Fruit fly (Drosophila melanogaster) whole organism, prepupa: ENCODE data around the gene MRP.
A peak's percentile ranks its signal among the peaks of the same experiment; 100 is the strongest.

Experiments used
- Blimp-1 ChIP-seq: fragments of 200-800 bp; sonication (Bioruptor generic); optimal IDR thresholded peaks from 3 replicates; lab custom pipeline; 2017; ENCODE audit warnings: missing biosample characterization, missing genetic modification characterization, mild to moderate bottlenecking, moderate library complexity, missing genetic modification reagents
- CG10631 ChIP-seq: fragments of 200-800 bp; sonication (Bioruptor generic); optimal IDR thresholded peaks from 2 replicates; lab custom pipeline; 2016; ENCODE audit warnings: missing biosample characterization, missing genetic modification characterization
- CG11762 ChIP-seq: fragments of 200-800 bp; sonication (Bioruptor generic); optimal IDR thresholded peaks from 3 replicates; lab custom pipeline; 2016; ENCODE audit warnings: missing biosample characterization, missing genetic modification characterization; ENCODE audit not compliant: insufficient read depth
- CG11902 ChIP-seq: fragments of 200-800 bp; sonication (Bioruptor generic); optimal IDR thresholded peaks from 3 replicates; lab custom pipeline; 2016; ENCODE audit warnings: missing biosample characterization, missing genetic modification characterization
- CG15336 ChIP-seq: fragments of 200-800 bp; sonication (Bioruptor generic); IDR thresholded peaks from 2 replicates; pipeline ENCODE4 v1.3.6; 2022; ENCODE audit warnings: missing biosample characterization, missing genetic modification characterization
- CG1621 ChIP-seq: fragments of 200-800 bp; sonication (Bioruptor generic); optimal IDR thresholded peaks from 3 replicates; lab custom pipeline; 2018; ENCODE audit warnings: missing biosample characterization, mild to moderate bottlenecking, missing genetic modification characterization
- CG16779 ChIP-seq: fragments of 200-800 bp; sonication (Bioruptor generic); optimal IDR thresholded peaks from 3 replicates; lab custom pipeline; 2017; ENCODE audit warnings: missing biosample characterization, mild to moderate bottlenecking, missing genetic modification characterization
- CG31627 ChIP-seq: fragments of 200-800 bp; sonication (Bioruptor generic); optimal IDR thresholded peaks from 3 replicates; lab custom pipeline; 2016; ENCODE audit warnings: missing biosample characterization, missing genetic modification characterization
- CG32006 ChIP-seq: fragments of 200-800 bp; sonication (Bioruptor generic); optimal IDR thresholded peaks from 3 replicates; lab custom pipeline; 2017; ENCODE audit warnings: missing biosample characterization, mild to moderate bottlenecking, missing genetic modification characterization
- CG34406 ChIP-seq: fragments of 200-800 bp; sonication (Bioruptor generic); optimal IDR thresholded peaks from 3 replicates; lab custom pipeline; 2016; ENCODE audit warnings: missing biosample characterization, missing genetic modification characterization
- CG4318 ChIP-seq: fragments of 200-800 bp; sonication (Bioruptor generic); optimal IDR thresholded peaks from 3 replicates; lab custom pipeline; 2017; ENCODE audit warnings: missing biosample characterization, mild to moderate bottlenecking, missing genetic modification characterization
- CG6163 ChIP-seq: fragments of 200-800 bp; sonication (Bioruptor generic); IDR thresholded peaks from 3 replicates; pipeline ENCODE4 v1.3.6; 2022; ENCODE audit warnings: missing biosample characterization, missing genetic modification characterization
- CG6792 ChIP-seq: fragments of 200-800 bp; sonication (Bioruptor generic); optimal IDR thresholded peaks from 3 replicates; lab custom pipeline; 2016; ENCODE audit warnings: missing biosample characterization, missing genetic modification characterization
- CG6854 ChIP-seq: fragments of 200-800 bp; sonication (Bioruptor generic); optimal IDR thresholded peaks from 2 replicates; lab custom pipeline; 2017; ENCODE audit warnings: missing biosample characterization, mild to moderate bottlenecking, missing genetic modification characterization
- CG7368 ChIP-seq: fragments of 200-800 bp; sonication (Bioruptor generic); optimal IDR thresholded peaks from 3 replicates; lab custom pipeline; 2016; ENCODE audit warnings: missing biosample characterization, missing genetic modification characterization
- CG8119 ChIP-seq: fragments of 200-800 bp; sonication (Bioruptor generic); IDR thresholded peaks from 3 replicates; pipeline ENCODE4 v1.3.6; 2022; ENCODE audit warnings: missing biosample characterization, missing genetic modification characterization
- CG8319 ChIP-seq: fragments of 200-800 bp; sonication (Bioruptor generic); optimal IDR thresholded peaks from 3 replicates; lab custom pipeline; 2016; ENCODE audit warnings: missing biosample characterization, missing genetic modification characterization
- CG8632 ChIP-seq: fragments of 200-800 bp; sonication (Bioruptor generic); optimal IDR thresholded peaks from 3 replicates; lab custom pipeline; 2016; ENCODE audit warnings: missing biosample characterization, missing genetic modification characterization
- CG9139 ChIP-seq: fragments of 200-800 bp; sonication (Bioruptor generic); optimal IDR thresholded peaks from 3 replicates; lab custom pipeline; 2017; ENCODE audit warnings: missing biosample characterization, mild to moderate bottlenecking, missing genetic modification characterization
- Eip75B ChIP-seq: fragments of 200-800 bp; sonication (Bioruptor generic); optimal IDR thresholded peaks from 3 replicates; lab custom pipeline; 2016; ENCODE audit warnings: missing biosample characterization, missing genetic modification characterization
- Eip93F ChIP-seq: fragments of 200-800 bp; sonication (Bioruptor generic); optimal IDR thresholded peaks from 2 replicates; lab custom pipeline; 2016; ENCODE audit warnings: missing biosample characterization, mild to moderate bottlenecking, missing genetic modification characterization
- Ets21C ChIP-seq: fragments of 200-800 bp; sonication (Bioruptor generic); optimal IDR thresholded peaks from 3 replicates; lab custom pipeline; 2016; ENCODE audit warnings: missing biosample characterization, missing genetic modification characterization
- Ets96B ChIP-seq: fragments of 200-800 bp; optimal IDR thresholded peaks from 2 replicates; lab custom pipeline; 2019; ENCODE audit warnings: missing biosample characterization, mild to moderate bottlenecking, missing genetic modification characterization, moderate library complexity
- Gug ChIP-seq: fragments of 200-800 bp; sonication (Bioruptor generic); IDR thresholded peaks from 2 replicates; pipeline ENCODE4 v1.3.6; 2022; ENCODE audit warnings: missing biosample characterization, missing genetic modification characterization
- Hr39 ChIP-seq: fragments of 200-800 bp; sonication (Bioruptor generic); optimal IDR thresholded peaks from 2 replicates; lab custom pipeline; 2016; ENCODE audit warnings: missing biosample characterization, missing genetic modification characterization
- Hr4 ChIP-seq: fragments of 200-800 bp; sonication (Bioruptor generic); optimal IDR thresholded peaks from 3 replicates; lab custom pipeline; 2016; ENCODE audit warnings: missing biosample characterization, missing genetic modification characterization
- Lpt ChIP-seq: fragments of 200-800 bp; sonication (Bioruptor generic); optimal IDR thresholded peaks from 3 replicates; lab custom pipeline; 2016; ENCODE audit warnings: missing biosample characterization, missing genetic modification characterization
- Met ChIP-seq: fragments of 200-800 bp; sonication (Bioruptor generic); optimal IDR thresholded peaks from 3 replicates; lab custom pipeline; 2016; ENCODE audit warnings: missing biosample characterization, missing genetic modification characterization
- Smox ChIP-seq: fragments of 200-800 bp; sonication (Bioruptor generic); optimal IDR thresholded peaks from 3 replicates; lab custom pipeline; 2016; ENCODE audit warnings: missing biosample characterization, missing genetic modification characterization
- Sox102F ChIP-seq: fragments of 200-800 bp; sonication (Bioruptor generic); optimal IDR thresholded peaks from 2 replicates; lab custom pipeline; 2016; ENCODE audit warnings: missing biosample characterization, mild to moderate bottlenecking, missing genetic modification characterization
- Sox14 ChIP-seq: fragments of 200-800 bp; sonication (Bioruptor generic); optimal IDR thresholded peaks from 3 replicates; lab custom pipeline; 2016; ENCODE audit warnings: missing biosample characterization, missing genetic modification characterization
- achi ChIP-seq: fragments of 200-800 bp; sonication (Bioruptor generic); optimal IDR thresholded peaks from 3 replicates; lab custom pipeline; 2016; ENCODE audit warnings: missing biosample characterization, missing genetic modification characterization
- acj6 ChIP-seq: fragments of 200-800 bp; sonication (Bioruptor generic); optimal IDR thresholded peaks from 3 replicates; lab custom pipeline; 2016; ENCODE audit warnings: missing biosample characterization, missing genetic modification characterization
- dac ChIP-seq: fragments of 200-800 bp; sonication (Bioruptor generic); optimal IDR thresholded peaks from 2 replicates; lab custom pipeline; 2017; ENCODE audit warnings: missing biosample characterization, mild to moderate bottlenecking, missing genetic modification characterization
- dsx ChIP-seq: fragments of 200-800 bp; optimal IDR thresholded peaks from 3 replicates; lab custom pipeline; 2019; ENCODE audit warnings: missing biosample characterization, mild to moderate bottlenecking, missing genetic modification characterization, moderate library complexity; ENCODE audit not compliant: poor library complexity, severe bottlenecking
- eg ChIP-seq: fragments of 200-800 bp; sonication (Bioruptor generic); IDR thresholded peaks from 3 replicates; pipeline ENCODE4 v1.3.6; 2022; ENCODE audit warnings: missing biosample characterization, missing genetic modification characterization
- esn ChIP-seq: fragments of 200-800 bp; sonication (Bioruptor generic); optimal IDR thresholded peaks from 2 replicates; lab custom pipeline; 2016; ENCODE audit warnings: missing biosample characterization, mild to moderate bottlenecking, missing genetic modification characterization, moderate library complexity
- fd59A ChIP-seq: fragments of 200-800 bp; sonication (Bioruptor generic); optimal IDR thresholded peaks from 2 replicates; lab custom pipeline; 2017; ENCODE audit warnings: missing biosample characterization, mild to moderate bottlenecking, missing genetic modification characterization, missing genetic modification reagents
- fd85E ChIP-seq: fragments of 200-800 bp; sonication (Bioruptor generic); optimal IDR thresholded peaks from 3 replicates; lab custom pipeline; 2016; ENCODE audit warnings: missing biosample characterization, missing genetic modification characterization
- fkh ChIP-seq: fragments of 200-800 bp; sonication (Bioruptor generic); optimal IDR thresholded peaks from 3 replicates; lab custom pipeline; 2017; ENCODE audit warnings: missing biosample characterization, mild to moderate bottlenecking, missing genetic modification characterization, moderate library complexity
- lz ChIP-seq: fragments of 200-800 bp; sonication (Bioruptor generic); optimal IDR thresholded peaks from 3 replicates; lab custom pipeline; 2016; ENCODE audit warnings: missing biosample characterization, missing genetic modification characterization
- pdm3 ChIP-seq: fragments of 200-800 bp; sonication (Bioruptor generic); optimal IDR thresholded peaks from 3 replicates; lab custom pipeline; 2016; ENCODE audit warnings: missing biosample characterization, missing genetic modification characterization
- spab ChIP-seq: fragments of 200-800 bp; sonication (Bioruptor generic); optimal IDR thresholded peaks from 2 replicates; lab custom pipeline; 2017; ENCODE audit warnings: missing biosample characterization, mild to moderate bottlenecking, missing genetic modification characterization, missing genetic modification reagents
- ss ChIP-seq, 2 experiments: fragments of 200-800 bp; sonication (Bioruptor generic); optimal IDR thresholded peaks; 2 replicates in 1 of 2; 3 replicates in 1 of 2; lab custom pipeline; 2017 to 2018; ENCODE audit warnings: mild to moderate bottlenecking in 2 of 2, missing biosample characterization in 2 of 2, missing genetic modification characterization in 2 of 2, moderate library complexity in 1 of 2
- vri ChIP-seq: fragments of 200-800 bp; sonication (Bioruptor generic); optimal IDR thresholded peaks from 3 replicates; lab custom pipeline; 2016; ENCODE audit warnings: missing biosample characterization, mild to moderate bottlenecking, missing genetic modification characterization

The MRP gene

dm6 chr2L:12720430-12721396 lies 1.9 kb downstream of the MRP start (continued):
- peak; percentile 22 for TF ChIP-seq achi (GFP tag; lab: Kevin White, UChicago)
- no peak for TF ChIP-seq CG6854 (GFP tag; lab: Kevin White, UChicago)
- TF ChIP-seq Sox14, result peak; percentile 26
- no peak for TF ChIP-seq CG8319 (GFP tag; lab: Kevin White, UChicago)
- no peak for TF ChIP-seq CG9139
- peak; percentile 3 for TF ChIP-seq Lpt (GFP tag; lab: Kevin White, UChicago)
- peak; percentile 36 for TF ChIP-seq spab (GFP tag; lab: Kevin White, UChicago)
- TF ChIP-seq CG6792, result no peak
- TF ChIP-seq Met (GFP tag; lab: Kevin White, UChicago), result peak; percentile 39
- TF ChIP-seq Ets96B (tag; lab: Kevin White, UChicago), result peak; percentile 54
- TF ChIP-seq Hr4, result peak; percentile 53
- TF ChIP-seq fd85E (GFP tag; lab: Kevin White, UChicago), result no peak
- no peak for TF ChIP-seq Hr39 (GFP tag; lab: Kevin White, UChicago)
- TF ChIP-seq Smox (GFP tag; lab: Kevin White, UChicago), result no peak
- no peak for TF ChIP-seq CG11902
- no peak for TF ChIP-seq Ets21C
- TF ChIP-seq Gug, result peak; percentile 32; the same call in 1 of the 2 replicates
- no peak for TF ChIP-seq dac (GFP tag; lab: Kevin White, UChicago)
- TF ChIP-seq Sox102F (GFP tag; lab: Kevin White, UChicago), result no peak
- no peak for TF ChIP-seq CG4318
- TF ChIP-seq pdm3 (GFP tag; lab: Kevin White, UChicago), result no peak
- peak; percentile 67; the same call in 2 of the 3 replicates for TF ChIP-seq CG6163 (GFP tag; lab: Robert Waterston, UW)

DNA sequence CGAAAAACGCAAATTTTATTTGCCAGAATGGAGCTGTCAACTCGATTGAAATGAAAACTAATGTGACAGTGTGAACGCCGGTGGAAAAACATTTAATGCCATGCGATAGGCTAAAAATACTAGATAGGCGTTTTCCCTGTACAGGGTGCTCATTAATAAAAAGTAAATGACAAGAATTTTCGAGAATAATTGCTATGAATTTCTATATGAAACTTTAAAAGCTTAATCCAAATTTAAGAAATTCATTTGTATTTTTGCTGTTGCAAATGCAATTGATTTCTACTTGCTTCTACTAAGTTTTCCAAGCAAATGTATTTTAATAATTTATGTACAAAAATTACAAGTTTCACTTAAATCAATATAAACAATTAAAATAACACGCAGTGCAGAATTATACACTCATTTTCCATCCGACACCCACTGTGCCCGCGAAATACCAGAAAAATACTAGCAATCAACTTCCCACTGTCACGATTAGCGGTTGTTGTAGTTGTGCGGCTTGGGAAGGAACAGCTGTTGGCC lies 3.0 kb downstream of the MRP start, which contains the start of gene Pih1D1:
TSS of gene Pih1D1 (minus strand) at position 50 of the 522 bp plus-strand sequence.
- TF ChIP-seq CG8119 (GFP tag; lab: Robert Waterston, UW) (peak; percentile 97), CG8319 (GFP tag; lab: Kevin White, UChicago) (peak; percentile 94), Gug (peak; percentile 97), Blimp-1 (peak; percentile 88), spab (GFP tag; lab: Kevin White, UChicago) (peak; percentile 89), lz (peak; percentile 96), Lpt (GFP tag; lab: Kevin White, UChicago) (peak; percentile 93), CG34406 (GFP tag; lab: Kevin White, UChicago) (peak; percentile 93), dsx (GFP tag; lab: Kevin White, UChicago) (peak; percentile 89), CG6163 (GFP tag; lab: Robert Waterston, UW) (peak; percentile 96), fkh (GFP tag; lab: Kevin White, UChicago) (no peak), Sox102F (GFP tag; lab: Kevin White, UChicago) (peak; percentile 85), Eip93F (GFP tag; lab: Kevin White, UChicago) (peak; percentile 74), ss (GFP tag; optimal IDR thresholded peaks at IDR 0.05; lab: Kevin White, UChicago) (peak; percentile 75 to 93), CG31627 (GFP tag; lab: Kevin White, UChicago) (peak; percentile 97), eg (GFP tag; lab: Robert Waterston, UW) (peak; percentile 96), CG1621 (peak; percentile 80), vri (GFP tag; lab: Kevin White, UChicago) (peak; percentile 73), Hr4 (peak; percentile 97), CG32006 (GFP tag; lab: Kevin White, UChicago) (peak; percentile 98), CG7368 (GFP tag; lab: Kevin White, UChicago) (peak; percentile 84), acj6 (GFP tag; lab: Kevin White, UChicago) (peak; percentile 97), CG16779 (tag; lab: Kevin White, UChicago) (peak; percentile 86), CG10631 (GFP tag; lab: Kevin White, UChicago) (peak; percentile 97), fd59A (GFP tag; lab: Kevin White, UChicago) (peak; percentile 92), esn (GFP tag; lab: Kevin White, UChicago) (peak; percentile 96), CG6854 (GFP tag; lab: Kevin White, UChicago) (peak; percentile 49), CG15336 (GFP tag; lab: Robert Waterston, UW) (peak; percentile 94), Sox14 (peak; percentile 95), Ets96B (tag; lab: Kevin White, UChicago) (peak; percentile 94), Ets21C (peak; percentile 95), CG11762 (GFP tag; lab: Kevin White, UChicago) (peak; percentile 95), CG4318 (peak; percentile 98), CG8632 (peak; percentile 91), CG11902 (peak; percentile 95), Eip75B (GFP tag; lab: Kevin White, UChicago) (peak; percentile 94)
